Fruit fly (Drosophila melanogaster) whole organism, prepupa: ENCODE results near the gene larp.
A peak's percentile ranks its signal among the peaks of the same experiment; 100 is the strongest.

Experiments
- Blimp-1 ChIP-seq: fragments of 200-800 bp; sonication (Bioruptor generic); optimal IDR thresholded peaks from 3 replicates; lab custom pipeline; 2017; ENCODE audit warnings: missing biosample characterization, missing genetic modification characterization, mild to moderate bottlenecking, moderate library complexity, missing genetic modification reagents
- CG10631 ChIP-seq: fragments of 200-800 bp; sonication (Bioruptor generic); optimal IDR thresholded peaks from 2 replicates; lab custom pipeline; 2016; ENCODE audit warnings: missing biosample characterization, missing genetic modification characterization
- CG10669 ChIP-seq: fragments of 200-800 bp; sonication (Bioruptor generic); optimal IDR thresholded peaks from 3 replicates; lab custom pipeline; 2018; ENCODE audit warnings: missing biosample characterization, mild to moderate bottlenecking, missing genetic modification characterization, moderate library complexity
- CG11762 ChIP-seq: fragments of 200-800 bp; sonication (Bioruptor generic); optimal IDR thresholded peaks from 3 replicates; lab custom pipeline; 2016; ENCODE audit warnings: missing biosample characterization, missing genetic modification characterization; ENCODE audit not compliant: insufficient read depth
- CG15336 ChIP-seq: fragments of 200-800 bp; sonication (Bioruptor generic); IDR thresholded peaks from 2 replicates; pipeline ENCODE4 v1.3.6; 2022; ENCODE audit warnings: missing biosample characterization, missing genetic modification characterization
- CG3032 ChIP-seq: fragments of 200-800 bp; optimal IDR thresholded peaks from 2 replicates; lab custom pipeline; 2019; ENCODE audit warnings: missing biosample characterization, mild to moderate bottlenecking, missing genetic modification characterization, moderate library complexity
- CG31627 ChIP-seq: fragments of 200-800 bp; sonication (Bioruptor generic); optimal IDR thresholded peaks from 3 replicates; lab custom pipeline; 2016; ENCODE audit warnings: missing biosample characterization, missing genetic modification characterization
- CG32006 ChIP-seq: fragments of 200-800 bp; sonication (Bioruptor generic); optimal IDR thresholded peaks from 3 replicates; lab custom pipeline; 2017; ENCODE audit warnings: missing biosample characterization, mild to moderate bottlenecking, missing genetic modification characterization
- CG34406 ChIP-seq: fragments of 200-800 bp; sonication (Bioruptor generic); optimal IDR thresholded peaks from 3 replicates; lab custom pipeline; 2016; ENCODE audit warnings: missing biosample characterization, missing genetic modification characterization
- CG4318 ChIP-seq: fragments of 200-800 bp; sonication (Bioruptor generic); optimal IDR thresholded peaks from 3 replicates; lab custom pipeline; 2017; ENCODE audit warnings: missing biosample characterization, mild to moderate bottlenecking, missing genetic modification characterization
- CG6163 ChIP-seq: fragments of 200-800 bp; sonication (Bioruptor generic); IDR thresholded peaks from 3 replicates; pipeline ENCODE4 v1.3.6; 2022; ENCODE audit warnings: missing biosample characterization, missing genetic modification characterization
- CG6808 ChIP-seq: fragments of 200-800 bp; sonication (Bioruptor generic); optimal IDR thresholded peaks from 3 replicates; lab custom pipeline; 2017; ENCODE audit warnings: missing biosample characterization, missing genetic modification characterization, mild to moderate bottlenecking, moderate library complexity, missing genetic modification reagents
- CG6854 ChIP-seq: fragments of 200-800 bp; sonication (Bioruptor generic); optimal IDR thresholded peaks from 2 replicates; lab custom pipeline; 2017; ENCODE audit warnings: missing biosample characterization, mild to moderate bottlenecking, missing genetic modification characterization
- CG7368 ChIP-seq: fragments of 200-800 bp; sonication (Bioruptor generic); optimal IDR thresholded peaks from 3 replicates; lab custom pipeline; 2016; ENCODE audit warnings: missing biosample characterization, missing genetic modification characterization
- CG8319 ChIP-seq: fragments of 200-800 bp; sonication (Bioruptor generic); optimal IDR thresholded peaks from 3 replicates; lab custom pipeline; 2016; ENCODE audit warnings: missing biosample characterization, missing genetic modification characterization
- CG9139 ChIP-seq: fragments of 200-800 bp; sonication (Bioruptor generic); optimal IDR thresholded peaks from 3 replicates; lab custom pipeline; 2017; ENCODE audit warnings: missing biosample characterization, mild to moderate bottlenecking, missing genetic modification characterization
- Eip75B ChIP-seq: fragments of 200-800 bp; sonication (Bioruptor generic); optimal IDR thresholded peaks from 3 replicates; lab custom pipeline; 2016; ENCODE audit warnings: missing biosample characterization, missing genetic modification characterization
- Eip78C ChIP-seq: fragments of 200-800 bp; sonication (Bioruptor generic); peaks from one replicate; lab custom pipeline; 2016; ENCODE audit warnings: missing biosample characterization, missing genetic modification characterization
- Eip93F ChIP-seq: fragments of 200-800 bp; sonication (Bioruptor generic); optimal IDR thresholded peaks from 2 replicates; lab custom pipeline; 2016; ENCODE audit warnings: missing biosample characterization, mild to moderate bottlenecking, missing genetic modification characterization
- Ets21C ChIP-seq: fragments of 200-800 bp; sonication (Bioruptor generic); optimal IDR thresholded peaks from 3 replicates; lab custom pipeline; 2016; ENCODE audit warnings: missing biosample characterization, missing genetic modification characterization
- Gug ChIP-seq: fragments of 200-800 bp; sonication (Bioruptor generic); IDR thresholded peaks from 2 replicates; pipeline ENCODE4 v1.3.6; 2022; ENCODE audit warnings: missing biosample characterization, missing genetic modification characterization
- Hr38 ChIP-seq: sonication (Bioruptor generic); optimal IDR thresholded peaks from 2 replicates; lab custom pipeline; 2016; ENCODE audit warnings: missing biosample characterization, missing genetic modification characterization
- Hr39 ChIP-seq: fragments of 200-800 bp; sonication (Bioruptor generic); optimal IDR thresholded peaks from 2 replicates; lab custom pipeline; 2016; ENCODE audit warnings: missing biosample characterization, missing genetic modification characterization
- Hr4 ChIP-seq: fragments of 200-800 bp; sonication (Bioruptor generic); optimal IDR thresholded peaks from 3 replicates; lab custom pipeline; 2016; ENCODE audit warnings: missing biosample characterization, missing genetic modification characterization
- OdsH ChIP-seq: fragments of 200-800 bp; sonication (Bioruptor generic); optimal IDR thresholded peaks from 3 replicates; lab custom pipeline; 2016; ENCODE audit warnings: missing biosample characterization, missing genetic modification characterization
- Smox ChIP-seq: fragments of 200-800 bp; sonication (Bioruptor generic); optimal IDR thresholded peaks from 3 replicates; lab custom pipeline; 2016; ENCODE audit warnings: missing biosample characterization, missing genetic modification characterization
- Sox14 ChIP-seq: fragments of 200-800 bp; sonication (Bioruptor generic); optimal IDR thresholded peaks from 3 replicates; lab custom pipeline; 2016; ENCODE audit warnings: missing biosample characterization, missing genetic modification characterization
- Sox15 ChIP-seq: fragments of 200-800 bp; sonication (Bioruptor generic); optimal IDR thresholded peaks from 3 replicates; lab custom pipeline; 2016; ENCODE audit warnings: missing biosample characterization, missing genetic modification characterization
- achi ChIP-seq: fragments of 200-800 bp; sonication (Bioruptor generic); optimal IDR thresholded peaks from 3 replicates; lab custom pipeline; 2016; ENCODE audit warnings: missing biosample characterization, missing genetic modification characterization
- acj6 ChIP-seq: fragments of 200-800 bp; sonication (Bioruptor generic); optimal IDR thresholded peaks from 3 replicates; lab custom pipeline; 2016; ENCODE audit warnings: missing biosample characterization, missing genetic modification characterization
- cyc ChIP-seq: fragments of 200-800 bp; sonication (Bioruptor generic); optimal IDR thresholded peaks from 3 replicates; lab custom pipeline; 2016; ENCODE audit warnings: missing biosample characterization, missing genetic modification characterization
- dac ChIP-seq: fragments of 200-800 bp; sonication (Bioruptor generic); optimal IDR thresholded peaks from 2 replicates; lab custom pipeline; 2017; ENCODE audit warnings: missing biosample characterization, mild to moderate bottlenecking, missing genetic modification characterization
- dsx ChIP-seq: fragments of 200-800 bp; optimal IDR thresholded peaks from 3 replicates; lab custom pipeline; 2019; ENCODE audit warnings: missing biosample characterization, mild to moderate bottlenecking, missing genetic modification characterization, moderate library complexity; ENCODE audit not compliant: poor library complexity, severe bottlenecking
- eg ChIP-seq: fragments of 200-800 bp; sonication (Bioruptor generic); IDR thresholded peaks from 3 replicates; pipeline ENCODE4 v1.3.6; 2022; ENCODE audit warnings: missing biosample characterization, missing genetic modification characterization
- esn ChIP-seq: fragments of 200-800 bp; sonication (Bioruptor generic); optimal IDR thresholded peaks from 2 replicates; lab custom pipeline; 2016; ENCODE audit warnings: missing biosample characterization, mild to moderate bottlenecking, missing genetic modification characterization, moderate library complexity
- fd85E ChIP-seq: fragments of 200-800 bp; sonication (Bioruptor generic); optimal IDR thresholded peaks from 3 replicates; lab custom pipeline; 2016; ENCODE audit warnings: missing biosample characterization, missing genetic modification characterization
- fkh ChIP-seq: fragments of 200-800 bp; sonication (Bioruptor generic); optimal IDR thresholded peaks from 3 replicates; lab custom pipeline; 2017; ENCODE audit warnings: missing biosample characterization, mild to moderate bottlenecking, missing genetic modification characterization, moderate library complexity
- lz ChIP-seq: fragments of 200-800 bp; sonication (Bioruptor generic); optimal IDR thresholded peaks from 3 replicates; lab custom pipeline; 2016; ENCODE audit warnings: missing biosample characterization, missing genetic modification characterization
- net ChIP-seq: fragments of 200-800 bp; sonication (Bioruptor generic); optimal IDR thresholded peaks from 3 replicates; lab custom pipeline; 2016; ENCODE audit warnings: missing biosample characterization, missing genetic modification characterization
- pdm3 ChIP-seq: fragments of 200-800 bp; sonication (Bioruptor generic); optimal IDR thresholded peaks from 3 replicates; lab custom pipeline; 2016; ENCODE audit warnings: missing biosample characterization, missing genetic modification characterization
- salr ChIP-seq, 2 experiments: fragments of 200-800 bp; sonication (Bioruptor generic); optimal IDR thresholded peaks; 3 replicates each; lab custom pipeline; 2016 to 2018; ENCODE audit warnings: missing biosample characterization in 2 of 2, missing genetic modification characterization in 2 of 2, mild to moderate bottlenecking in 1 of 2
- ss ChIP-seq, 2 experiments: fragments of 200-800 bp; sonication (Bioruptor generic); optimal IDR thresholded peaks; 2 replicates in 1 of 2; 3 replicates in 1 of 2; lab custom pipeline; 2017 to 2018; ENCODE audit warnings: mild to moderate bottlenecking in 2 of 2, missing biosample characterization in 2 of 2, missing genetic modification characterization in 2 of 2, moderate library complexity in 1 of 2
- svp ChIP-seq: fragments of 200-800 bp; sonication (Bioruptor generic); peaks from one replicate; lab custom pipeline; 2016; ENCODE audit warnings: missing biosample characterization, missing genetic modification characterization

The larp gene

DNA sequence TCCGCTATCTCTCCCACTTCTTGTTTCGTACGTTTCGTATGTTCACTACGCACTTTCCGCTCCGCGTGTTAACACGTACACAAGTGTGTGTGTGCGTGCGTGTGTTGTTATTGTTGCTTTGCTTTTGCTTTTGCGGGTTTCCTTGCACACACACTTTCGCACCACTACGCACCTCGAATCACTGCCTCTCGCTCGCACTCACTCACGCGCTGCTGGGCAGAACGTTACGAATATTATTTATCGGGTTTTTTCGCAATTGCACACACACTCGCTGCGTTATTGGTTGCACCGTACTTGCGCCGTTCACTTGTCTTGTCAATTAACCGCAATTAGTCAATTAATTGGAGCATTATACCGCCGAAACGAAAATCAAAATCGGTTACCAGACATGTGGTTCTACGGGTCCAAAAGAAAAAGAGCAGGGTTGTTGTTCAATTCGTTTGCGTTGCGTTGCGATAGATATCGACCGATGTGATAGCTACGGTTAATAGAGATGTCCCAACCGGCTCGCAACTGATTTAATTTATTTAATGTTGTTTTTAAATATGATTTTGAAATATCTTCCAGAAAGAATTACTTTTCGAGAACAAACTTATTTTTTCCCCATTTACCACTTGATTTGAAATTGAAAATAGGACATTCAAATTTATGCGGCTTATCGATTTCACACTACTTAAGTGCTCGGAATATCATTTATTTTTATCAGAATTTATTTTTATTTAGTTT is at the start of gene larp (continued):
- TF ChIP-seq cyc (peak; percentile 45), OdsH (GFP tag; lab: Kevin White, UChicago) (peak; percentile 55), Ets21C (peak; percentile 65), Gug (0 out of 2 replicates have a peak, but pooled peaks have one; percentile 12), fd85E (no peak), CG31627 (GFP tag; lab: Kevin White, UChicago) (peak; percentile 76), lz (GFP tag; lab: Kevin White, UChicago) (peak; percentile 66), CG15336 (GFP tag; lab: Robert Waterston, UW) (peak; percentile 30; the same call in 1 of the 2 replicates), CG4318 (GFP tag; lab: Kevin White, UChicago) (no peak)

DNA sequence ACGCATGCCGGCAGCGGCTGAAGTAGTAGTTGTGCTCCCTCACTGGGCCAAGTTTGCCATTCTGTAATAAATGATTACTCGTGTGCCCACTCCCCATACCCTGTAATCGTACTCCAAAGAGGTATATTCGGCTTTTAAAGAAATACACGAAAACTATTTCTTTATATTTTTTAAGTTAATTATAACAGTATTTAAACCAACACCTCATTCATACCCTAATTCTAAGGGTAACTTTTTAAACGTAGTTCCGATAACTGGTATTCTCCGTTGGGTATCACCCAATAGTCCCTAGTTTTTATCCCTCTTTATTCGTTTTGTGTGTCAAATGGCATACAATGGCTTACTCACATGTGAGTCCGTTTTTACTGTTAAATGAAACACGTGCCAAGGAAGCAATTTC is 41.4 kb upstream of the larp start:
- TF ChIP-seq achi (GFP tag; lab: Kevin White, UChicago) (no peak), CG7368 (GFP tag; lab: Kevin White, UChicago) (no peak), Blimp-1 (GFP tag; lab: Kevin White, UChicago) (no peak), fd85E (no peak), CG11762 (GFP tag; lab: Kevin White, UChicago) (no peak), salr (GFP tag; optimal IDR thresholded peaks at IDR 0.05; lab: Kevin White, UChicago) (no peak), ss (GFP tag; optimal IDR thresholded peaks at IDR 0.05; lab: Kevin White, UChicago) (no peak), CG3032 (tag; lab: Kevin White, UChicago) (no peak), Hr39 (GFP tag; lab: Kevin White, UChicago) (no peak), Sox14 (GFP tag; lab: Kevin White, UChicago) (no peak), Smox (GFP tag; lab: Kevin White, UChicago) (no peak), CG6808 (GFP tag; lab: Kevin White, UChicago) (no peak), acj6 (GFP tag; lab: Kevin White, UChicago) (no peak), CG6163 (GFP tag; lab: Robert Waterston, UW) (no peak), pdm3 (GFP tag; lab: Kevin White, UChicago) (no peak), Sox15 (GFP tag; lab: Kevin White, UChicago) (no peak), dsx (GFP tag; lab: Kevin White, UChicago) (no peak), Hr4 (GFP tag; lab: Kevin White, UChicago) (no peak)

DNA sequence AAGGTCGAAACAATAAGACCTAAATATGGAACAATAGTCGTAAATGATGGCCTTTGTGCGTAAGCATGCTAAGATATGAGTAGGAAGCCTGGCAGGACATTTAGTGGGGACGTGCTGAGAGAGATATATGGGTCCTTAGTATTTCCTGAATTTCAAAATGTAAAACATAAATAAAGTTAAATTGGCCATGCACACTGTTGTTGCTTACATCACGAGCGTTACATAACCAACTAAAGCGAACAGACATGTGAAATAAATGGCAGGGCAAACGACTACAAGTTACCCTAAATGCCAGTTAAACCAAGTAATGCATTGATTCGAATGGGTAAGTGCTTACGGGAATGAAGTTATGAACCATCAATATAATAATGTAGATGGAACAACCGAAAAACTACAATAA is 39.5 kb upstream of the larp start:
- TF ChIP-seq acj6 (GFP tag; lab: Kevin White, UChicago) (no peak), CG15336 (GFP tag; lab: Robert Waterston, UW) (no peak), dac (GFP tag; lab: Kevin White, UChicago) (no peak), salr (GFP tag; optimal IDR thresholded peaks at IDR 0.05; lab: Kevin White, UChicago) (no peak), CG8319 (GFP tag; lab: Kevin White, UChicago) (no peak), Eip78C (GFP tag; lab: Kevin White, UChicago) (no peak), CG9139 (no peak), Eip75B (GFP tag; lab: Kevin White, UChicago) (no peak), Hr38 (GFP tag; lab: Kevin White, UChicago) (no peak), pdm3 (GFP tag; lab: Kevin White, UChicago) (no peak), Smox (GFP tag; lab: Kevin White, UChicago) (no peak), CG10669 (GFP tag; lab: Kevin White, UChicago) (no peak), esn (no peak), svp (GFP tag; lab: Kevin White, UChicago) (no peak)

DNA sequence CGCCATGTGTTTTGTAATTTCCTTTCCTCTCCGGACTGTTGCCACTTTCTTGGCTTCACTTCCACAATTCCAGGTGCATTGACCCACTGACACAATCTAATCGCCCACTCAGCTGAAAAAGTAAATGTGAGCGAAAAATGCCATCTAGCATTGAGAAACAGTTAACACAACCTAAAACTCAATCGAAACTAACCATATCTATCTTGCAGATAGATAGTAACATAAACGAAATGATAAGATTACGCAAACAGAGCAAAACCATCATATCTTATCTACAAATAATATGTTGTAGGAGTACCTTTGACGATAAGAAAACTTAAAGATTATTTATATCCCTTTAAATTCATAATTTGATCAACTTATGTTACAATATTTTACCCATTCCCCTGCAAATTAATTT is 23.4 kb upstream of the larp start:
- no peak for TF ChIP-seq CG6854 (GFP tag; lab: Kevin White, UChicago)
- no peak for TF ChIP-seq dsx (GFP tag; lab: Kevin White, UChicago)
- no peak for TF ChIP-seq CG32006 (GFP tag; lab: Kevin White, UChicago)
- no peak for TF ChIP-seq ss (GFP tag; optimal IDR thresholded peaks at IDR 0.05; lab: Kevin White, UChicago)
- TF ChIP-seq net (GFP tag; lab: Kevin White, UChicago) = no peak
- TF ChIP-seq CG7368 (GFP tag; lab: Kevin White, UChicago) = no peak
- TF ChIP-seq Eip93F (GFP tag; lab: Kevin White, UChicago) = no peak
- no peak for TF ChIP-seq lz (GFP tag; lab: Kevin White, UChicago)
- TF ChIP-seq fkh (GFP tag; lab: Kevin White, UChicago) = no peak
- TF ChIP-seq Gug = no peak
- no peak for TF ChIP-seq CG4318 (GFP tag; lab: Kevin White, UChicago)
- no peak for TF ChIP-seq CG34406 (GFP tag; lab: Kevin White, UChicago)
- no peak for TF ChIP-seq eg (GFP tag; lab: Robert Waterston, UW)
- no peak for TF ChIP-seq CG10631 (GFP tag; lab: Kevin White, UChicago)
- TF ChIP-seq CG6808 (GFP tag; lab: Kevin White, UChicago) = no peak
- TF ChIP-seq pdm3 (GFP tag; lab: Kevin White, UChicago) = no peak
